Worm (Caenorhabditis elegans) whole organism, L1 larva: ENCODE data around the gene C04B4.4.

Source experiments
- ceh-63 ChIP-seq: fragments of 200-800 bp; sonication (Bioruptor generic); optimal IDR thresholded peaks from 2 replicates; lab custom pipeline; 2018; ENCODE audit warnings: mild to moderate bottlenecking, missing genetic modification characterization, missing compliant biosample characterization
- lin-39 ChIP-seq: fragments of 150-350 bp; optimal IDR thresholded peaks from 2 replicates; lab custom pipeline; 2014; ENCODE audit warnings: missing biosample characterization, missing genetic modification reagents, missing genetic modification characterization
- lsy-2 ChIP-seq, 2 experiments: fragments of 150-350 bp; optimal IDR thresholded peaks; 2 replicates each; lab custom pipeline; 2014; ENCODE audit warnings: missing biosample characterization in 2 of 2, missing genetic modification characterization in 2 of 2

- TF ChIP-seq lsy-2 (tag; optimal IDR thresholded peaks at IDR 0.05; lab: Kevin White, UChicago): no peak
- no peak for TF ChIP-seq lin-39
- no peak for TF ChIP-seq ceh-63 (GFP tag; lab: Kevin White, UChicago)
Measured at ce11 chrX:12320737-12321136, 30.1 kb downstream of the C04B4.4 start, which contains the start of gene ceh-40.
